Worm (Caenorhabditis elegans): Measurements from ENCODE around the gene F36G9.7.
A peak's percentile ranks its signal among the peaks of the same experiment; 100 is the strongest.
"Not testable (repeated sequence)": the region's sequence is repeated elsewhere in the genome, so short reads cannot be mapped to it uniquely, and the experiment has no call there.

F36G9.7 gene

DNA sequence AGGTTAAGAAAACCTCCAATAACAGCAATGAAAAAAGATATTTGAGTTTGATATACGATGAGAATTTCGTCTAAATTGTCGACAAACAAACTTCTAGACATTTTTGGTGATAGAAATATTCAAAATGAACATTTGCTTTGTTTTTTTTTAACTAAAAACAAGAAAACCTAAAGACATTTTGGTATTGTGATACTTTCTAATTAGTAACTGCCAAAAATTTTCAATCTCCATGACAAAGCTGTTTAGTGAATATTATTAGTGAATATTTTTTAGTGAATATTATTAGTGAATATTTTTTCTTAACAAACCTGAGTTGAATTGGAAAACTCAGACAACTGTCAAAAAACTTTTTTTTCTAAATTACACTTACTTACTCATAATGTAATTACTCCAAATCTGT is 29.3 kb downstream of the F36G9.7 start, which contains the start of gene srw-55:
Gene srw-55 (minus strand): TSS at position 101 of the 400 bp plus-strand sequence.
- TF ChIP-seq skn-1 (tag; optimal IDR thresholded peaks at IDR 0.05) = no peak
- no peak for TF ChIP-seq hlh-17 (GFP tag; optimal IDR thresholded peaks at IDR 0.05; ENCODE audit: borderline replicate concordance)
- no peak for TF ChIP-seq hpl-2 (GFP tag; optimal IDR thresholded peaks at IDR 0.05)
- TF ChIP-seq nhr-20 (tag; optimal IDR thresholded peaks at IDR 0.05) = no peak
- no peak for TF ChIP-seq elt-3 (tag; optimal IDR thresholded peaks at IDR 0.05)
- TF ChIP-seq ceh-82 (tag; optimal IDR thresholded peaks at IDR 0.05) = no peak
- TF ChIP-seq nhr-47 (tag; optimal IDR thresholded peaks at IDR 0.05) = no peak
- TF ChIP-seq unc-62 (GFP tag; optimal IDR thresholded peaks at IDR 0.05) = no peak
- TF ChIP-seq lin-14 (GFP tag; optimal IDR thresholded peaks at IDR 0.05) = no peak
- TF ChIP-seq nhr-19 (GFP tag; conservative IDR thresholded peaks at IDR 0.05) = no peak
- no peak for TF ChIP-seq lin-35 (GFP tag; optimal IDR thresholded peaks at IDR 0.05)
- TF ChIP-seq nhr-237 (tag; optimal IDR thresholded peaks at IDR 0.05) = no peak
- TF ChIP-seq tlp-1 (tag; optimal IDR thresholded peaks at IDR 0.05) = no peak
- no peak for TF ChIP-seq unc-130 (tag; optimal IDR thresholded peaks at IDR 0.05)
- TF ChIP-seq sptf-1 (tag; optimal IDR thresholded peaks at IDR 0.05) = no peak
- TF ChIP-seq sox-4 (tag; optimal IDR thresholded peaks at IDR 0.05) = no peak
- no peak for TF ChIP-seq ztf-4 (tag; optimal IDR thresholded peaks at IDR 0.05)
- TF ChIP-seq nhr-77 (tag; optimal IDR thresholded peaks at IDR 0.05) = no peak

DNA sequence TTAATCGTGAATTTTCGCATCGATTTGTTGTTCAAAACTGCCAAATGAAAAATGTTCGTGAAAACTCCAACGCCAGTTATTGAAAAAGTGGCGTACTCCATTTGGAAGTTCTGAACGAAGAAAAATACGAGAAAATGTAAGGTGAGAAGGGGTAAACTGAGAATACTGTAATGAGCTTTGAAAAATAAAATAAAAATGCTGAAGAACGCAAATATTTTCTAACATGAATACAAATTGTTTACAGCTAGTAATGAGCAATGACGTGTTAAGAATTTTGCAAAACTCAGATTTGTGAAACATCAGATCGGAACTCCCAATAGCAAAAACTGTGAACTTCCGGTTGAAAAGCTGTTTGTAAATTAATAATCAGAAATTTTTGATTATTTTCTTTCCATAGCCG is 37.2 kb downstream of the F36G9.7 start, which contains the start of gene srw-26:
Gene srw-26 (minus strand): TSS at position 101 of the 400 bp plus-strand sequence.
- TF ChIP-seq zag-1 (tag; optimal IDR thresholded peaks at IDR 0.05) = no peak
- no peak for TF ChIP-seq sup-37 (GFP tag; optimal IDR thresholded peaks at IDR 0.05)
- TF ChIP-seq C34B4.2 (tag; optimal IDR thresholded peaks at IDR 0.05) = no peak
- no peak for TF ChIP-seq lin-13 (GFP tag; optimal IDR thresholded peaks at IDR 0.05)
- TF ChIP-seq jun-1 (tag; optimal IDR thresholded peaks at IDR 0.05) = no peak

DNA sequence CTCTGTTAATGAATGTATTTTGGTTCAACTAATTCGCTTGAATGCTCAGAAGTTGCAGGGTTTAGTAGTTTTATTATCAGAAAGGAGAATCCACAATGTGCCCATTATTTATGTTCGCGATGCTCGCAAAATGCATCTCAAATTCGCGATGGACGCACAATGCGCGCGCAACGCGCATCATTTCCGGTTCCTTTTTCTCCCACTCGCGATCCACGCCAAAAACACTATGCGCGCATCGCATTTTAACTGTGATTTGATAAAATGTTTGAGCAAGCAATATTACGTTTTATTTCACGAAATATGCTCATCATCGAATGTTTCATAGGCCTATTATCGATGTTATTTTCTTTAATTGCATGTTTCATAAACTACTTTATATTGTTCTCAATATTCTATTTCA is 39.7 kb downstream of the F36G9.7 start, which contains the start of gene srbc-77:
Gene srbc-77 (plus strand): TSS at position 301 of the 400 bp plus-strand sequence.
- TF ChIP-seq lin-35 (GFP tag; optimal IDR thresholded peaks at IDR 0.05); zip-4 (GFP tag; optimal IDR thresholded peaks at IDR 0.05); rnt-1 (tag; optimal IDR thresholded peaks at IDR 0.05): not testable (repeated sequence)

DNA sequence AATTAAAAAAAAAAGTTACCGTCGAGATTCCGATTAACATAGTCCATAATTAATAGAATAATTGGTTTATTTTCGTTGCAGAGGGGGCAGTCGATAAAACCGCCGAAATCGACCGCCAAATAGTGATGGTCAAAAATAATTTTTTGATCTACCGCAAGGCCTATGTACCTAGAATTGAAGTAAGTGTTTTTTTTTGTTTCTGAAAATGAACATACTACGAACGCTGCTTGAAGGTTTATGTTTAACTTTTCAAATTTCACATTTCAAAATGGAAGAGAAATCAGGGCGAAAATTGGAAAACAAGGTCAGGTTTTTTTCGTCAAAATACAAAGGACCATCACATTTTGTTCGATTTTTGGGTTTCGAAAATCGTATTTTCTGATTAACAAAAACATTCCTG is 41.2 kb downstream of the F36G9.7 start, which contains the start of gene pzf-1:
Gene pzf-1 (minus strand): TSS at position 101 of the 400 bp plus-strand sequence.
- TF ChIP-seq vab-15 (tag; optimal IDR thresholded peaks at IDR 0.05) (no peak), rnt-1 (tag; optimal IDR thresholded peaks at IDR 0.05) (no peak), ceh-63 (GFP tag; optimal IDR thresholded peaks at IDR 0.05) (no peak), ztf-11 (tag; optimal IDR thresholded peaks at IDR 0.05) (no peak), nhr-47 (tag; optimal IDR thresholded peaks at IDR 0.05) (no peak), sup-37 (GFP tag; optimal IDR thresholded peaks at IDR 0.05) (no peak), nhr-77 (tag; optimal IDR thresholded peaks at IDR 0.05) (no peak), unc-62 (GFP tag; optimal IDR thresholded peaks at IDR 0.05) (no peak), nhr-19 (GFP tag; conservative IDR thresholded peaks at IDR 0.05) (no peak), nhr-90 (tag; optimal IDR thresholded peaks at IDR 0.05; ENCODE audit: poor library complexity) (no peak), grh-1 (GFP tag; IDR thresholded peaks at IDR 0.05) (no peak), ces-1 (GFP tag; optimal IDR thresholded peaks at IDR 0.05) (no peak), skn-1 (tag; optimal IDR thresholded peaks at IDR 0.05) (no peak), hlh-17 (GFP tag; optimal IDR thresholded peaks at IDR 0.05; ENCODE audit: borderline replicate concordance) (no peak), nhr-28 (tag; optimal IDR thresholded peaks at IDR 0.05) (no peak), nhr-11 (tag; optimal IDR thresholded peaks at IDR 0.05) (no peak)

DNA sequence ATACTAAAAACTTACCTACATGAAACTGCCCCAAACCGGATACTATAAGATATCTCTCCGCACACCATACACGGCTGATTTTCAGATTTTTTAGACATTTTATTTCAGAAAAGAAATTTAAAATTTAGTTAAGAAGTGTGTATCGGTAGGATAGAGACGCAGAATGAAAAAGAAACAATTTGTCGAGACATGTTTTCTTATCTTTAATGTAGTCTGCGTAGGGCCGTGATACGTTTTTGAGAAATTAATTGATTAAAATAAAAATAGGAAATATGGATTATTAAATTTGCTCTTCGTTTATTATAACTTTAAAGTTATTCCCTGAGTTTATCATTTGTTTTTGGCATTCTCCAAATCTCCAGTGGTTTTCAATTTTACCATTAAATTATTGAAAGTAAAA is 45.2 kb downstream of the F36G9.7 start, which contains the start of gene nhr-108:
Gene nhr-108 (minus strand): TSS at position 166 of the 400 bp plus-strand sequence.
- TF ChIP-seq lir-3 (tag; optimal IDR thresholded peaks at IDR 0.05; ENCODE audit: poor library complexity) = no peak
- TF ChIP-seq elt-2 (tag; optimal IDR thresholded peaks at IDR 0.05) = peak; percentile 22
- no peak for TF ChIP-seq jun-1 (tag; optimal IDR thresholded peaks at IDR 0.05)
- no peak for TF ChIP-seq nhr-85 (tag)
- TF ChIP-seq xbp-1 (tag; optimal IDR thresholded peaks at IDR 0.05) = no peak
- TF ChIP-seq efl-1 (optimal IDR thresholded peaks at IDR 0.05) = no peak
- TF ChIP-seq efl-1 (GFP tag; optimal IDR thresholded peaks at IDR 0.05 in 1 of 2) = peak in 1 of 2 experiments; percentile 85
- TF ChIP-seq pqm-1 (tag; optimal IDR thresholded peaks at IDR 0.05) = no peak
